Fruit fly (Drosophila melanogaster): ENCODE results near the gene CG14689.

DNA sequence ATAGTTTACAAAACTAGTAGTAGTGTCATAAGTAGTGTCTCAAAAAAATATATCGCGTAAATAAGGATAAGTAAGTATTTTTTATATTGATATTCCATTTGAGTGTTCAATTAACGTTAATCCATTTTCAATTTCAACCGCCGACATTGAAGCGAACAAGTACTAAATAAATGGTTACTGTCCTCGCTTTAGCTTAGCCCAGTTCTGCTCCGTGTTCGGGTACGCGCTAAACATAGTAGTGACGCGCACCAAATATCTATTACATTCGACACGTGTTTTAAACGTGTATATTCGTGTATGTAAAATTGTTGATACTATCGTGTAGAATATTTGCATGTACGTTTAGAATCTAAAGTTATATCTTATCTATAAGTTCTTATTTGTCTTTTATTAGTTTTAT is 35.9 kb downstream of the CG14689 start:
- TF ChIP-seq usp (GFP tag; optimal IDR thresholded peaks at IDR 0.05) (no peak), CG8478 (optimal IDR thresholded peaks at IDR 0.05) (no peak), psq (optimal IDR thresholded peaks at IDR 0.05) (no peak), pan (optimal IDR thresholded peaks at IDR 0.05) (no peak), EcR (GFP tag; optimal IDR thresholded peaks at IDR 0.05) (no peak)

Measured in whole organism.